Fruit fly (Drosophila melanogaster) whole organism, prepupa: ENCODE results near the gene GstD8.
A peak's percentile ranks its signal among the peaks of the same experiment; 100 is the strongest.

Experiments used
- Blimp-1 ChIP-seq: fragments of 200-800 bp; sonication (Bioruptor generic); optimal IDR thresholded peaks from 3 replicates; lab custom pipeline; 2017; ENCODE audit warnings: missing biosample characterization, missing genetic modification characterization, mild to moderate bottlenecking, moderate library complexity, missing genetic modification reagents
- CG10631 ChIP-seq: fragments of 200-800 bp; sonication (Bioruptor generic); optimal IDR thresholded peaks from 2 replicates; lab custom pipeline; 2016; ENCODE audit warnings: missing biosample characterization, missing genetic modification characterization
- CG10669 ChIP-seq: fragments of 200-800 bp; sonication (Bioruptor generic); optimal IDR thresholded peaks from 3 replicates; lab custom pipeline; 2018; ENCODE audit warnings: missing biosample characterization, mild to moderate bottlenecking, missing genetic modification characterization, moderate library complexity
- CG11294 ChIP-seq: fragments of 200-800 bp; sonication (Bioruptor generic); IDR thresholded peaks from 2 replicates; pipeline ENCODE4 v1.3.6; 2022; ENCODE audit warnings: missing biosample characterization, missing genetic modification characterization
- CG11762 ChIP-seq: fragments of 200-800 bp; sonication (Bioruptor generic); optimal IDR thresholded peaks from 3 replicates; lab custom pipeline; 2016; ENCODE audit warnings: missing biosample characterization, missing genetic modification characterization; ENCODE audit not compliant: insufficient read depth
- CG11902 ChIP-seq: fragments of 200-800 bp; sonication (Bioruptor generic); optimal IDR thresholded peaks from 3 replicates; lab custom pipeline; 2016; ENCODE audit warnings: missing biosample characterization, missing genetic modification characterization
- CG1621 ChIP-seq: fragments of 200-800 bp; sonication (Bioruptor generic); optimal IDR thresholded peaks from 3 replicates; lab custom pipeline; 2018; ENCODE audit warnings: missing biosample characterization, mild to moderate bottlenecking, missing genetic modification characterization
- CG16779 ChIP-seq: fragments of 200-800 bp; sonication (Bioruptor generic); optimal IDR thresholded peaks from 3 replicates; lab custom pipeline; 2017; ENCODE audit warnings: missing biosample characterization, mild to moderate bottlenecking, missing genetic modification characterization
- CG3032 ChIP-seq: fragments of 200-800 bp; optimal IDR thresholded peaks from 2 replicates; lab custom pipeline; 2019; ENCODE audit warnings: missing biosample characterization, mild to moderate bottlenecking, missing genetic modification characterization, moderate library complexity
- CG31627 ChIP-seq: fragments of 200-800 bp; sonication (Bioruptor generic); optimal IDR thresholded peaks from 3 replicates; lab custom pipeline; 2016; ENCODE audit warnings: missing biosample characterization, missing genetic modification characterization
- CG32006 ChIP-seq: fragments of 200-800 bp; sonication (Bioruptor generic); optimal IDR thresholded peaks from 3 replicates; lab custom pipeline; 2017; ENCODE audit warnings: missing biosample characterization, mild to moderate bottlenecking, missing genetic modification characterization
- CG34406 ChIP-seq: fragments of 200-800 bp; sonication (Bioruptor generic); optimal IDR thresholded peaks from 3 replicates; lab custom pipeline; 2016; ENCODE audit warnings: missing biosample characterization, missing genetic modification characterization
- CG3919 ChIP-seq: fragments of 200-800 bp; sonication (Bioruptor generic); optimal IDR thresholded peaks from 3 replicates; lab custom pipeline; 2016; ENCODE audit warnings: missing biosample characterization, missing genetic modification characterization
- CG4318 ChIP-seq: fragments of 200-800 bp; sonication (Bioruptor generic); optimal IDR thresholded peaks from 3 replicates; lab custom pipeline; 2017; ENCODE audit warnings: missing biosample characterization, mild to moderate bottlenecking, missing genetic modification characterization
- CG6163 ChIP-seq: fragments of 200-800 bp; sonication (Bioruptor generic); IDR thresholded peaks from 3 replicates; pipeline ENCODE4 v1.3.6; 2022; ENCODE audit warnings: missing biosample characterization, missing genetic modification characterization
- CG6792 ChIP-seq: fragments of 200-800 bp; sonication (Bioruptor generic); optimal IDR thresholded peaks from 3 replicates; lab custom pipeline; 2016; ENCODE audit warnings: missing biosample characterization, missing genetic modification characterization
- CG6808 ChIP-seq: fragments of 200-800 bp; sonication (Bioruptor generic); optimal IDR thresholded peaks from 3 replicates; lab custom pipeline; 2017; ENCODE audit warnings: missing biosample characterization, missing genetic modification characterization, mild to moderate bottlenecking, moderate library complexity, missing genetic modification reagents
- CG6854 ChIP-seq: fragments of 200-800 bp; sonication (Bioruptor generic); optimal IDR thresholded peaks from 2 replicates; lab custom pipeline; 2017; ENCODE audit warnings: missing biosample characterization, mild to moderate bottlenecking, missing genetic modification characterization
- CG7368 ChIP-seq: fragments of 200-800 bp; sonication (Bioruptor generic); optimal IDR thresholded peaks from 3 replicates; lab custom pipeline; 2016; ENCODE audit warnings: missing biosample characterization, missing genetic modification characterization
- CG8319 ChIP-seq: fragments of 200-800 bp; sonication (Bioruptor generic); optimal IDR thresholded peaks from 3 replicates; lab custom pipeline; 2016; ENCODE audit warnings: missing biosample characterization, missing genetic modification characterization
- CG9139 ChIP-seq: fragments of 200-800 bp; sonication (Bioruptor generic); optimal IDR thresholded peaks from 3 replicates; lab custom pipeline; 2017; ENCODE audit warnings: missing biosample characterization, mild to moderate bottlenecking, missing genetic modification characterization
- Eip78C ChIP-seq: fragments of 200-800 bp; sonication (Bioruptor generic); peaks from one replicate; lab custom pipeline; 2016; ENCODE audit warnings: missing biosample characterization, missing genetic modification characterization
- Eip93F ChIP-seq: fragments of 200-800 bp; sonication (Bioruptor generic); optimal IDR thresholded peaks from 2 replicates; lab custom pipeline; 2016; ENCODE audit warnings: missing biosample characterization, mild to moderate bottlenecking, missing genetic modification characterization
- Ets21C ChIP-seq: fragments of 200-800 bp; sonication (Bioruptor generic); optimal IDR thresholded peaks from 3 replicates; lab custom pipeline; 2016; ENCODE audit warnings: missing biosample characterization, missing genetic modification characterization
- Ets96B ChIP-seq: fragments of 200-800 bp; optimal IDR thresholded peaks from 2 replicates; lab custom pipeline; 2019; ENCODE audit warnings: missing biosample characterization, mild to moderate bottlenecking, missing genetic modification characterization, moderate library complexity
- Gug ChIP-seq: fragments of 200-800 bp; sonication (Bioruptor generic); IDR thresholded peaks from 2 replicates; pipeline ENCODE4 v1.3.6; 2022; ENCODE audit warnings: missing biosample characterization, missing genetic modification characterization
- Hr38 ChIP-seq: sonication (Bioruptor generic); optimal IDR thresholded peaks from 2 replicates; lab custom pipeline; 2016; ENCODE audit warnings: missing biosample characterization, missing genetic modification characterization
- Hr39 ChIP-seq: fragments of 200-800 bp; sonication (Bioruptor generic); optimal IDR thresholded peaks from 2 replicates; lab custom pipeline; 2016; ENCODE audit warnings: missing biosample characterization, missing genetic modification characterization
- Lpt ChIP-seq: fragments of 200-800 bp; sonication (Bioruptor generic); optimal IDR thresholded peaks from 3 replicates; lab custom pipeline; 2016; ENCODE audit warnings: missing biosample characterization, missing genetic modification characterization
- Met ChIP-seq: fragments of 200-800 bp; sonication (Bioruptor generic); optimal IDR thresholded peaks from 3 replicates; lab custom pipeline; 2016; ENCODE audit warnings: missing biosample characterization, missing genetic modification characterization
- OdsH ChIP-seq: fragments of 200-800 bp; sonication (Bioruptor generic); optimal IDR thresholded peaks from 3 replicates; lab custom pipeline; 2016; ENCODE audit warnings: missing biosample characterization, missing genetic modification characterization
- Smox ChIP-seq: fragments of 200-800 bp; sonication (Bioruptor generic); optimal IDR thresholded peaks from 3 replicates; lab custom pipeline; 2016; ENCODE audit warnings: missing biosample characterization, missing genetic modification characterization
- Sox14 ChIP-seq: fragments of 200-800 bp; sonication (Bioruptor generic); optimal IDR thresholded peaks from 3 replicates; lab custom pipeline; 2016; ENCODE audit warnings: missing biosample characterization, missing genetic modification characterization
- Sox15 ChIP-seq: fragments of 200-800 bp; sonication (Bioruptor generic); optimal IDR thresholded peaks from 3 replicates; lab custom pipeline; 2016; ENCODE audit warnings: missing biosample characterization, missing genetic modification characterization
- achi ChIP-seq: fragments of 200-800 bp; sonication (Bioruptor generic); optimal IDR thresholded peaks from 3 replicates; lab custom pipeline; 2016; ENCODE audit warnings: missing biosample characterization, missing genetic modification characterization
- acj6 ChIP-seq: fragments of 200-800 bp; sonication (Bioruptor generic); optimal IDR thresholded peaks from 3 replicates; lab custom pipeline; 2016; ENCODE audit warnings: missing biosample characterization, missing genetic modification characterization
- cyc ChIP-seq: fragments of 200-800 bp; sonication (Bioruptor generic); optimal IDR thresholded peaks from 3 replicates; lab custom pipeline; 2016; ENCODE audit warnings: missing biosample characterization, missing genetic modification characterization
- dsx ChIP-seq: fragments of 200-800 bp; optimal IDR thresholded peaks from 3 replicates; lab custom pipeline; 2019; ENCODE audit warnings: missing biosample characterization, mild to moderate bottlenecking, missing genetic modification characterization, moderate library complexity; ENCODE audit not compliant: poor library complexity, severe bottlenecking
- eg ChIP-seq: fragments of 200-800 bp; sonication (Bioruptor generic); IDR thresholded peaks from 3 replicates; pipeline ENCODE4 v1.3.6; 2022; ENCODE audit warnings: missing biosample characterization, missing genetic modification characterization
- esn ChIP-seq: fragments of 200-800 bp; sonication (Bioruptor generic); optimal IDR thresholded peaks from 2 replicates; lab custom pipeline; 2016; ENCODE audit warnings: missing biosample characterization, mild to moderate bottlenecking, missing genetic modification characterization, moderate library complexity
- fd59A ChIP-seq: fragments of 200-800 bp; sonication (Bioruptor generic); optimal IDR thresholded peaks from 2 replicates; lab custom pipeline; 2017; ENCODE audit warnings: missing biosample characterization, mild to moderate bottlenecking, missing genetic modification characterization, missing genetic modification reagents
- fkh ChIP-seq: fragments of 200-800 bp; sonication (Bioruptor generic); optimal IDR thresholded peaks from 3 replicates; lab custom pipeline; 2017; ENCODE audit warnings: missing biosample characterization, mild to moderate bottlenecking, missing genetic modification characterization, moderate library complexity
- lz ChIP-seq: fragments of 200-800 bp; sonication (Bioruptor generic); optimal IDR thresholded peaks from 3 replicates; lab custom pipeline; 2016; ENCODE audit warnings: missing biosample characterization, missing genetic modification characterization
- net ChIP-seq: fragments of 200-800 bp; sonication (Bioruptor generic); optimal IDR thresholded peaks from 3 replicates; lab custom pipeline; 2016; ENCODE audit warnings: missing biosample characterization, missing genetic modification characterization
- pdm3 ChIP-seq: fragments of 200-800 bp; sonication (Bioruptor generic); optimal IDR thresholded peaks from 3 replicates; lab custom pipeline; 2016; ENCODE audit warnings: missing biosample characterization, missing genetic modification characterization
- salr ChIP-seq, 2 experiments: fragments of 200-800 bp; sonication (Bioruptor generic); optimal IDR thresholded peaks; 3 replicates each; lab custom pipeline; 2016 to 2018; ENCODE audit warnings: missing biosample characterization in 2 of 2, missing genetic modification characterization in 2 of 2, mild to moderate bottlenecking in 1 of 2
- spab ChIP-seq: fragments of 200-800 bp; sonication (Bioruptor generic); optimal IDR thresholded peaks from 2 replicates; lab custom pipeline; 2017; ENCODE audit warnings: missing biosample characterization, mild to moderate bottlenecking, missing genetic modification characterization, missing genetic modification reagents
- ss ChIP-seq, 2 experiments: fragments of 200-800 bp; sonication (Bioruptor generic); optimal IDR thresholded peaks; 2 replicates in 1 of 2; 3 replicates in 1 of 2; lab custom pipeline; 2017 to 2018; ENCODE audit warnings: mild to moderate bottlenecking in 2 of 2, missing biosample characterization in 2 of 2, missing genetic modification characterization in 2 of 2, moderate library complexity in 1 of 2
- svp ChIP-seq: fragments of 200-800 bp; sonication (Bioruptor generic); peaks from one replicate; lab custom pipeline; 2016; ENCODE audit warnings: missing biosample characterization, missing genetic modification characterization
- topi ChIP-seq: fragments of 200-800 bp; sonication (Bioruptor generic); optimal IDR thresholded peaks from 3 replicates; lab custom pipeline; 2016; ENCODE audit warnings: missing biosample characterization, missing genetic modification characterization
- vri ChIP-seq: fragments of 200-800 bp; sonication (Bioruptor generic); optimal IDR thresholded peaks from 3 replicates; lab custom pipeline; 2016; ENCODE audit warnings: missing biosample characterization, mild to moderate bottlenecking, missing genetic modification characterization

Gene GstD8

DNA sequence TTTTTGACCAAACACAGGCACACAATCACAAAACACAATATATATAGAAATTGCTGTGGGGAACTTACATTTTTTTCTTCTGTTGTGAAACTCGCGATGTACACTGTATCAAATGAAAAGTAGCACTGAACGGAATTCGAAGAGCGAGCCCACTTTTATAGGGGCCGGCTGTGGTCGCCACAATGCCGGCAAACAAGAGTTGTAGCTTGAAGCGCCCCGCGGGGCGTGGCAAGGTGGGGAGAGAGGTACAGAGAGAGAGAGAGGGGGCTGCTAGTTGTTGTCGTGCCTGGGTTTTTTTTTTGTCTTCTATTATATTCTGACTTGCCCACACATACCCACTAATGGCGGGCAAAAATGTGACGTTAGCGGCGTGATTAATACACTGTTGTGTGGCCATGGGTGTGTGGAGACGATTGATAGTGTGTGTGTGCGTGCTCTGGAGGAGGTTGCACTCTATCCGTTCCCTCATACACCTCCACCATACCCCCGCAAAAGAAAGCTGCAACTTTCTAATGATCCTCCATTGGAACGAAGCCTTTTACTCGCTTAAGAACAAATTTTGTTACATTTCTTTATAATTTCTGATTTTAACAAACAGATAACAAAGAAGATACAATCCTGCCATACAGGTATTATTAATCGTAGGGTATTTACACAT lies 10.5 kb upstream of the GstD8 start, which contains the start of gene GstD1:
TSS of gene GstD1 (minus strand) at position 134 of the 658 bp plus-strand sequence.
- TF ChIP-seq achi (GFP tag; lab: Kevin White, UChicago) (peak; percentile 74), net (GFP tag; lab: Kevin White, UChicago) (peak; percentile 63), salr (GFP tag; optimal IDR thresholded peaks at IDR 0.05; lab: Kevin White, UChicago) (peak in 1 of 2 experiments; percentile 81), Eip78C (GFP tag; lab: Kevin White, UChicago) (peak; percentile 89), svp (GFP tag; lab: Kevin White, UChicago) (peak; percentile 79), Smox (GFP tag; lab: Kevin White, UChicago) (peak; percentile 36), acj6 (GFP tag; lab: Kevin White, UChicago) (peak; percentile 43), CG31627 (GFP tag; lab: Kevin White, UChicago) (peak; percentile 47), pdm3 (peak; percentile 43), cyc (GFP tag; lab: Kevin White, UChicago) (peak; percentile 60), CG11762 (GFP tag; lab: Kevin White, UChicago) (peak; percentile 30), fd59A (GFP tag; lab: Kevin White, UChicago) (peak; percentile 59), Gug (0 out of 2 replicates have a peak, but pooled peaks have one; percentile 52), spab (GFP tag; lab: Kevin White, UChicago) (peak; percentile 25), CG34406 (GFP tag; lab: Kevin White, UChicago) (peak; percentile 43), Ets96B (tag; lab: Kevin White, UChicago) (peak; percentile 51), esn (GFP tag; lab: Kevin White, UChicago) (peak; percentile 60), CG16779 (tag; lab: Kevin White, UChicago) (peak; percentile 36), CG6808 (GFP tag; lab: Kevin White, UChicago) (peak; percentile 51), CG6163 (GFP tag; lab: Robert Waterston, UW) (peak; percentile 69), CG6792 (GFP tag; lab: Kevin White, UChicago) (peak; percentile 21), CG8319 (no peak), CG4318 (peak; percentile 76), ss (GFP tag; optimal IDR thresholded peaks at IDR 0.05; lab: Kevin White, UChicago) (peak; percentile 3 to 53), fkh (GFP tag; lab: Kevin White, UChicago) (peak; percentile 62), CG9139 (GFP tag; lab: Kevin White, UChicago) (peak; percentile 36), vri (GFP tag; lab: Kevin White, UChicago) (peak; percentile 49), CG6854 (GFP tag; lab: Kevin White, UChicago) (no peak), Eip93F (GFP tag; lab: Kevin White, UChicago) (no peak), CG11902 (GFP tag; lab: Kevin White, UChicago) (no peak), CG32006 (GFP tag; lab: Kevin White, UChicago) (peak; percentile 89), CG3032 (peak; percentile 45), Sox14 (GFP tag; lab: Kevin White, UChicago) (peak; percentile 67), Met (GFP tag; lab: Kevin White, UChicago) (peak; percentile 50), OdsH (peak; percentile 59), CG10631 (GFP tag; lab: Kevin White, UChicago) (peak; percentile 61), CG3919 (peak; percentile 71), Sox15 (GFP tag; lab: Kevin White, UChicago) (peak; percentile 10), Ets21C (peak; percentile 39), eg (GFP tag; lab: Robert Waterston, UW) (peak; percentile 75), Hr38 (no peak), lz (GFP tag; lab: Kevin White, UChicago) (peak; percentile 64), topi (GFP tag; lab: Kevin White, UChicago) (peak; percentile 48), CG10669 (GFP tag; lab: Kevin White, UChicago) (peak; percentile 40), Blimp-1 (GFP tag; lab: Kevin White, UChicago) (no peak), CG7368 (GFP tag; lab: Kevin White, UChicago) (peak; percentile 1), CG11294 (GFP tag; lab: Robert Waterston, UW) (peak; percentile 59), CG1621 (tag; lab: Kevin White, UChicago) (no peak), Hr39 (peak; percentile 61), Lpt (peak; percentile 83), dsx (GFP tag; lab: Kevin White, UChicago) (peak; percentile 20)
